Worm (Caenorhabditis elegans) whole organism, L3 larva: ENCODE results near the gene cpr-3.
"Not testable (repeated sequence)": the region's sequence is repeated elsewhere in the genome, so short reads cannot be mapped to it uniquely, and the experiment has no call there.

ENCODE experiments used
- ZK546.5 ChIP-seq: sonication (generic microtip); optimal IDR thresholded peaks from 2 replicates; lab custom pipeline; 2017; ENCODE audit warnings: missing biosample characterization, missing genetic modification characterization
- aly-2 ChIP-seq: fragments of 150-350 bp; optimal IDR thresholded peaks from 2 replicates; lab custom pipeline; 2014; ENCODE audit warnings: missing biosample characterization, missing genetic modification characterization
- ceh-16 ChIP-seq: sonication (generic microtip); optimal IDR thresholded peaks from 2 replicates; lab custom pipeline; 2017; ENCODE audit warnings: missing biosample characterization, missing genetic modification characterization
- ceh-28 ChIP-seq: fragments of 150-350 bp; optimal IDR thresholded peaks from 2 replicates; lab custom pipeline; 2014; ENCODE audit warnings: missing biosample characterization, missing genetic modification reagents, missing genetic modification characterization
- ceh-82 ChIP-seq: fragments of 150-350 bp; optimal IDR thresholded peaks from 2 replicates; lab custom pipeline; 2014; ENCODE audit warnings: missing biosample characterization, missing genetic modification characterization
- egl-27 ChIP-seq: sonication (generic microtip); optimal IDR thresholded peaks from 4 replicates; lab custom pipeline; 2017; ENCODE audit warnings: missing biosample characterization, missing genetic modification reagents, missing genetic modification characterization
- egl-5 ChIP-seq: fragments of 150-350 bp; optimal IDR thresholded peaks from 2 replicates; lab custom pipeline; 2017; ENCODE audit warnings: missing biosample characterization, missing genetic modification reagents, missing genetic modification characterization, inconsistent platforms
- elt-1 ChIP-seq: fragments of 150-350 bp; optimal IDR thresholded peaks from 2 replicates; lab custom pipeline; 2014; ENCODE audit warnings: missing biosample characterization, missing genetic modification characterization
- elt-2 ChIP-seq: sonication (generic microtip); optimal IDR thresholded peaks from 2 replicates; lab custom pipeline; 2016; ENCODE audit warnings: missing genetic modification reagents, mild to moderate bottlenecking, missing genetic modification characterization, missing compliant biosample characterization
- elt-3 ChIP-seq, 3 experiments: fragments of 150-350 bp in 1 of 3; sonication (generic microtip) in 2 of 3; optimal IDR thresholded peaks; 2 replicates in 2 of 3; 4 replicates in 1 of 3; lab custom pipeline; 2014 to 2017; ENCODE audit warnings: missing biosample characterization in 3 of 3, missing genetic modification characterization in 3 of 3
- eor-1 ChIP-seq, 2 experiments: fragments of 150-350 bp; optimal IDR thresholded peaks; 2 replicates each; lab custom pipeline; 2014 to 2018; ENCODE audit warnings: missing biosample characterization in 2 of 2, missing genetic modification characterization in 2 of 2
- fkh-2 ChIP-seq: fragments of 150-350 bp; optimal IDR thresholded peaks from 2 replicates; lab custom pipeline; 2014; ENCODE audit warnings: missing biosample characterization, missing genetic modification reagents, missing genetic modification characterization
- fos-1 ChIP-seq: fragments of 150-350 bp; optimal IDR thresholded peaks from 2 replicates; lab custom pipeline; 2014; ENCODE audit warnings: missing biosample characterization, missing genetic modification characterization
- hmg-11 ChIP-seq: sonication (generic microtip); optimal IDR thresholded peaks from 2 replicates; lab custom pipeline; 2016; ENCODE audit warnings: missing genetic modification characterization, missing compliant biosample characterization
- jun-1 ChIP-seq: fragments of 150-350 bp; optimal IDR thresholded peaks from 2 replicates; lab custom pipeline; 2014; ENCODE audit warnings: missing biosample characterization, missing genetic modification reagents, missing genetic modification characterization
- lin-39 ChIP-seq: fragments of 150-350 bp; optimal IDR thresholded peaks from 2 replicates; lab custom pipeline; 2018; ENCODE audit warnings: missing biosample characterization, missing genetic modification reagents, missing genetic modification characterization
- lsy-12 ChIP-seq: sonication (generic microtip); optimal IDR thresholded peaks from 2 replicates; lab custom pipeline; 2016; ENCODE audit warnings: mild to moderate bottlenecking, missing genetic modification characterization, missing compliant biosample characterization
- mml-1 ChIP-seq: fragments of 150-350 bp; sonication (generic microtip); optimal IDR thresholded peaks from 3 replicates; lab custom pipeline; 2014; ENCODE audit warnings: missing biosample characterization, missing genetic modification characterization
- nfya-1 ChIP-seq: sonication (generic microtip); optimal IDR thresholded peaks from 2 replicates; lab custom pipeline; 2017; ENCODE audit warnings: missing genetic modification characterization, mild to moderate bottlenecking, missing compliant biosample characterization, antibody characterized with exemption, moderate library complexity; ENCODE audit not compliant: insufficient read depth
- nhr-11 ChIP-seq: fragments of 150-350 bp; optimal IDR thresholded peaks from 2 replicates; lab custom pipeline; 2014; ENCODE audit warnings: missing biosample characterization, missing genetic modification characterization
- nhr-12 ChIP-seq: fragments of 150-350 bp; optimal IDR thresholded peaks from 2 replicates; lab custom pipeline; 2014; ENCODE audit warnings: missing biosample characterization, missing genetic modification characterization
- nhr-23 ChIP-seq: fragments of 150-350 bp; optimal IDR thresholded peaks from 2 replicates; lab custom pipeline; 2014; ENCODE audit warnings: missing biosample characterization, missing genetic modification reagents, missing genetic modification characterization
- nhr-28 ChIP-seq: fragments of 150-350 bp; optimal IDR thresholded peaks from 2 replicates; lab custom pipeline; 2014; ENCODE audit warnings: missing biosample characterization, missing genetic modification characterization
- nhr-43 ChIP-seq: sonication (generic microtip); optimal IDR thresholded peaks from 2 replicates; lab custom pipeline; 2016; ENCODE audit warnings: mild to moderate bottlenecking, missing genetic modification characterization, missing compliant biosample characterization; ENCODE audit not compliant: poor library complexity, severe bottlenecking
- nhr-67 ChIP-seq: fragments of 150-350 bp; optimal IDR thresholded peaks from 2 replicates; lab custom pipeline; 2014; ENCODE audit warnings: missing biosample characterization, missing genetic modification characterization
- nhr-76 ChIP-seq: fragments of 150-350 bp; sonication (generic microtip); optimal IDR thresholded peaks from 5 replicates; lab custom pipeline; 2014; ENCODE audit warnings: missing biosample characterization, missing genetic modification characterization
- nhr-77 ChIP-seq: fragments of 150-350 bp; optimal IDR thresholded peaks from 2 replicates; lab custom pipeline; 2014; ENCODE audit warnings: missing biosample characterization, missing genetic modification characterization
- pha-4 ChIP-seq: fragments of 150-350 bp; optimal IDR thresholded peaks from 2 replicates; lab custom pipeline; 2014; ENCODE audit warnings: missing biosample characterization, missing genetic modification reagents, missing genetic modification characterization
- pqm-1 ChIP-seq: fragments of 150-350 bp; optimal IDR thresholded peaks from 2 replicates; lab custom pipeline; 2017; ENCODE audit warnings: missing biosample characterization, missing genetic modification characterization, inconsistent platforms
- skn-1 ChIP-seq: fragments of 150-350 bp; optimal IDR thresholded peaks from 2 replicates; lab custom pipeline; 2014; ENCODE audit warnings: missing biosample characterization, missing genetic modification characterization
- snpc-4 ChIP-seq: fragments of 150-350 bp; optimal IDR thresholded peaks from 2 replicates; lab custom pipeline; 2014; ENCODE audit warnings: missing biosample characterization, missing genetic modification characterization
- tbx-2 ChIP-seq: sonication (generic microtip); optimal IDR thresholded peaks from 2 replicates; lab custom pipeline; 2016; ENCODE audit warnings: mild to moderate bottlenecking, missing genetic modification characterization, missing compliant biosample characterization
- unc-39 ChIP-seq: sonication (generic microtip); optimal IDR thresholded peaks from 4 replicates; lab custom pipeline; 2017; ENCODE audit warnings: missing biosample characterization, missing genetic modification characterization
- unc-62 ChIP-seq: fragments of 150-350 bp; sonication (generic microtip); optimal IDR thresholded peaks from 4 replicates; lab custom pipeline; 2014; ENCODE audit warnings: missing biosample characterization, missing genetic modification reagents, missing genetic modification characterization
- zag-1 ChIP-seq: fragments of 150-350 bp; optimal IDR thresholded peaks from 2 replicates; lab custom pipeline; 2014; ENCODE audit warnings: missing biosample characterization, missing genetic modification characterization
- ztf-11 ChIP-seq: fragments of 150-350 bp; optimal IDR thresholded peaks from 2 replicates; lab custom pipeline; 2014; ENCODE audit warnings: missing biosample characterization, missing genetic modification characterization
- ztf-4 ChIP-seq: fragments of 150-350 bp; optimal IDR thresholded peaks from 2 replicates; lab custom pipeline; 2014; ENCODE audit warnings: missing biosample characterization, missing genetic modification characterization

The cpr-3 gene

DNA sequence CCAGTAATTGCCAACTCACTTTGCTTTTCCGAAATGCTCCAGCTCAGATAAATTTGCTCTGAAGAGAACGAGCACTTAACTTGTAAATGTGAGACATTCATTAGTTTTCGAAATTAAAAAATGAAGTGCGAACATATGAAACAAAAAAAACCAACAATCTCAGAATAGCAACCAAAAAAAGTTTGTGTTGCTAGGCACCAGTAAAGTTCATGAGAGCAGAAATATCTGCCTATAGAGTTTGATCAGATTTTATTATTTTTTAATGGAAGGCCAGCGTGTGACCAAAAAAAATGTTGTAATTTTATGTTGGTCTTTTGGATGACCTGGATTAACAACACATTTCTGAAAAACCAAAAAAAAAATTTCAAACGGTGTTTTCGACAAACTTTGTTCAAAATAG, 34.4 kb downstream of the cpr-3 start, which contains the start of gene M01B2.12:
Gene M01B2.12, minus strand, starts transcription at position 101 of the 400 bp plus-strand sequence.
- no peak for TF ChIP-seq nhr-77 (tag; lab: Kevin White, UChicago)
- no peak for TF ChIP-seq ztf-11
- TF ChIP-seq nhr-23 (tag; lab: Kevin White, UChicago): no peak
- no peak for TF ChIP-seq nhr-67 (tag; lab: Kevin White, UChicago)
- no peak for TF ChIP-seq skn-1 (tag; lab: Kevin White, UChicago)
- TF ChIP-seq egl-27: no peak
- TF ChIP-seq fkh-2 (tag; lab: Kevin White, UChicago): no peak
- TF ChIP-seq zag-1 (tag; lab: Kevin White, UChicago): no peak
- no peak for TF ChIP-seq fos-1 (tag; lab: Kevin White, UChicago)
- TF ChIP-seq elt-1 (tag; lab: Kevin White, UChicago): no peak

DNA sequence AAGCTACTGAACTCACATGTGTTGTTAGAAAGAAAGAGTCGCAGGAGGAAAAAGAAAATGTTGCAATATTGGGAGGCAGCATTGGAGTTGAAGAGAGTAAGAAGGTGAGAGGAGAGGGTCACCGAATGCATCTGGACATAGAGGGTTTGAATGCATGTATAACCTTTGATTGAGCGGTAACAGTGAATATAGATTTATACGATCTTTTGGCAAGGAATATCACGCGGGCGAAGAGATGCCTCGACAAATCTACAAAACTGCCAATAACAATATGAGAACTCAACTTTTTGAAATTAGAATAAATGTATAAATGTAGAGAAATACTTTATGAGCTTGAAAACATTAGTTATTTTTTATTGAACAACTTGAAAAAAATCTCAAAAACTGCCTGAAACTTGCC, 36.2 kb downstream of the cpr-3 start, which contains the start of gene M01B2.10:
Gene M01B2.10, minus strand, starts transcription at position 101 of the 400 bp plus-strand sequence.
- not testable (repeated sequence) for TF ChIP-seq nfya-1; ceh-28 (tag; lab: Kevin White, UChicago); unc-39 (tag; lab: Kevin White, UChicago)
- TF ChIP-seq, all 47 proteins: peak for 0; not testable (repeated sequence) for 47

DNA sequence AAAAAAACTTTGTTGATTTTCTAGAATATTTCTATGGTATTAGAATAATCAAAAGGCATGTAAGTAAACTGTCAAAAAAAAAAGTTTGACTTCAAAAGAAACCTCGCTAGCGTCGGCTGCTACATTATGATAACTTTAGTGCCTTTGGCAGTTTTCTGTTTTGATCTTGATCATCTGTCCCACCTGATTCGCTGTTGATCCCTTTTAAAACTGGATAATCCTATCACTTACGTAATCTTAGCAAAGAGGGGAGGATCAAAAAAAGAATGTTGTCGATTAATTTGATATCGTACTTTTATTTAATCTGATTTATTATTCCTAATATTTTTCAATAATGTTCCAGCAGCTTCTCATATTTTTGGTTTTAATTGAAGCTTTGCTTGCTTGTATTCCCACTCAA, 38.6 kb downstream of the cpr-3 start, which contains the start of gene M01B2.8:
Gene M01B2.8, plus strand, starts transcription at position 301 of the 400 bp plus-strand sequence.
- TF ChIP-seq ceh-16 (tag; lab: Kevin White, UChicago) (no peak), hmg-11 (no peak), egl-27 (no peak), eor-1 (tag; optimal IDR thresholded peaks at IDR 0.05; lab: Kevin White, UChicago) (no peak), lsy-12 (no peak), ceh-82 (tag; lab: Kevin White, UChicago) (no peak), nhr-12 (tag; lab: Kevin White, UChicago) (no peak), nhr-43 (tag; lab: Kevin White, UChicago) (no peak), lin-39 (tag; lab: Kevin White, UChicago) (no peak), nfya-1 (no peak), pqm-1 (no peak), tbx-2 (no peak), unc-62 (GFP tag; lab: Kevin White, UChicago) (no peak), mml-1 (no peak), pha-4 (tag; lab: Kevin White, UChicago) (no peak)

DNA sequence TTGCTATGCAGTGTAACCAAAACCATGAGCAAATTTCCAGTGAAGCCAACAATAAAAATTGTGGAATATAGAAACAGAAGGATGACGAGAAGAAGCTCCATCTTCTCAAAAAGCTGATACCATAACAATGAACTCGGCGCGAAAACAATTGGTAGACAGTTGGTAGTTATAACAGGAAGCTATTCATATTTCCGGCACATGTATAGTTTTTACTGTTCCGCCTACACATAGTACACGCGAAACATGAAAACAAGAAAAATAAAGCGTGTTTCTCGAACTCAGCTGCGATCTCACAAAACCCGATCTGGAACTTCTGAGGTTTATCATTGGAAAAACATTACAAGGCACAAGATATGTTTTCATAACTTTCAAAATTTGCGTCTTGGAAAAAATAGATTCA, 39.5 kb downstream of the cpr-3 start, which contains the start of gene srsx-37:
Gene srsx-37, minus strand, starts transcription at position 101 of the 400 bp plus-strand sequence.
- TF ChIP-seq elt-3 (tag; optimal IDR thresholded peaks at IDR 0.05; lab: Kevin White, UChicago): no peak
- no peak for TF ChIP-seq ztf-4 (tag; lab: Kevin White, UChicago)
- TF ChIP-seq jun-1: no peak
- TF ChIP-seq ceh-16 (tag; lab: Kevin White, UChicago): no peak
- TF ChIP-seq aly-2 (tag; lab: Kevin White, UChicago): no peak
- TF ChIP-seq nhr-77 (tag; lab: Kevin White, UChicago): no peak

DNA sequence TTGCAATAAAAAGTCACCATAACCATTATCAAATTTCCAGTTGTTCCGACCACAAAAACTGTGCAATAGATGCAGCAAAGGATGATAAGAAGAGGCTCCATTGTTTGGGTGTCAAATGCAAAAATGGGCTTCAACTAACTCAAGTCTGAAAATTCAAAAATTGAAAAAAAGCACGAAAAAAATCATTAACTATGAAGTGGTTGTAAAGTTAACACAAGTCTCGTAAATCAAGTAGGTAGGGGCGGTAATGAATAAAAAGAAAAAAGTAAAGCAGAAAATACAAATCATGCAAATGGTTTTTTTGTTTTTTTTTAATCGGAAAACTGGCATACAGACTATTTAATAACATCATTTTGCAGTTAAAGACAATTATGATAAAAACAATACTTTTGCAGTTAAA, 41.8 kb downstream of the cpr-3 start, which contains the start of gene srsx-39:
Gene srsx-39, minus strand, starts transcription at position 101 of the 400 bp plus-strand sequence.
- TF ChIP-seq aly-2, nhr-43, elt-2 (tag; lab: Kevin White, UChicago): not testable (repeated sequence)

DNA sequence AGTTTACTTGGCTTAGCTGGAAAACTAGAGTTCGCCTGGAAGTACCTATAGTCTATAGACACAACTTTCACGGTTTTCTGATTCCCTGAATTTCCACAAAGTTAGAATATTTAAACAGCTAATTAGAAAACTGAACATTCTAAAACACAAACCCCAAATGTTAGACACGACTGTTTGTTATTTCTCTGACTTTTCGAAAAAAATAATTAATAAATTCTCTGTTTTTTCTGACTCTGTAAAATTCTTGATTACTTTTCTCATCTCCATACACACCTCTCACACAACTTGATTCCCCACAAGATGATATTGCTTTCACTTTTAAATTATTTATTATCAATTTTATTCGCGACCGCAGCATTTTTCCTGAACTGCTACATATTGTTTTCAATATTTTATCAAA, 45.0 kb downstream of the cpr-3 start, which contains the start of gene srbc-75:
Gene srbc-75, plus strand, starts transcription at position 301 of the 400 bp plus-strand sequence.
- TF ChIP-seq nhr-28: no peak
- TF ChIP-seq snpc-4 (tag; lab: Kevin White, UChicago): no peak
- no peak for TF ChIP-seq skn-1 (tag; lab: Kevin White, UChicago)
- TF ChIP-seq aly-2 (tag; lab: Kevin White, UChicago): no peak
- TF ChIP-seq ZK546.5 (tag; lab: Kevin White, UChicago): no peak
- TF ChIP-seq lsy-12: no peak
- no peak for TF ChIP-seq mml-1
- TF ChIP-seq ceh-28 (tag; lab: Kevin White, UChicago): no peak
- TF ChIP-seq zag-1 (tag; lab: Kevin White, UChicago): no peak
- TF ChIP-seq jun-1: no peak
- TF ChIP-seq tbx-2: no peak
- TF ChIP-seq nhr-11 (tag; lab: Kevin White, UChicago): no peak
- no peak for TF ChIP-seq ztf-11
- no peak for TF ChIP-seq nhr-76 (tag; lab: Kevin White, UChicago)
- TF ChIP-seq ceh-82 (tag; lab: Kevin White, UChicago): no peak
- no peak for TF ChIP-seq ztf-4 (tag; lab: Kevin White, UChicago)
- TF ChIP-seq egl-5 (tag; lab: Kevin White, UChicago): no peak
